Worm (Caenorhabditis elegans): ENCODE data around the gene pigx-1.

The pigx-1 gene

ce11 chrX:1124146-1124545, 27.3 kb upstream of the pigx-1 start, which contains the start of gene C05D9.9:
Gene C05D9.9, minus strand, starts transcription at chrX:1124246.
- TF ChIP-seq pat-9 (tag; optimal IDR thresholded peaks at IDR 0.05) (no peak), nhr-11 (tag; optimal IDR thresholded peaks at IDR 0.05) (no peak), C38D4.7 (GFP tag; optimal IDR thresholded peaks at IDR 0.05) (no peak), nhr-232 (tag; optimal IDR thresholded peaks at IDR 0.05) (no peak), C08G9.2 (tag; optimal IDR thresholded peaks at IDR 0.05) (no peak), rnt-1 (tag; optimal IDR thresholded peaks at IDR 0.05) (no peak)

ce11 chrX:1123471-1123870, 26.7 kb upstream of the pigx-1 start:
- TF ChIP-seq ceh-22 (tag; optimal IDR thresholded peaks at IDR 0.05) (no peak), ttx-3 (tag; optimal IDR thresholded peaks at IDR 0.05) (no peak), ref-2 (tag; optimal IDR thresholded peaks at IDR 0.05) (no peak), T23F11.4 (GFP tag; optimal IDR thresholded peaks at IDR 0.05) (no peak), hlh-30 (tag; optimal IDR thresholded peaks at IDR 0.05; ENCODE audit: insufficient read depth) (no peak), ceh-45 (GFP tag; IDR thresholded peaks at IDR 0.05) (no peak), ets-4 (tag; optimal IDR thresholded peaks at IDR 0.05) (no peak), fkh-6 (tag; optimal IDR thresholded peaks at IDR 0.05) (no peak), C08G9.2 (tag; optimal IDR thresholded peaks at IDR 0.05) (no peak), hlh-8 (tag; optimal IDR thresholded peaks at IDR 0.05) (no peak), tbx-2 (tag; optimal IDR thresholded peaks at IDR 0.05) (no peak), unc-42 (tag; optimal IDR thresholded peaks at IDR 0.05) (no peak), hlh-13 (GFP tag; optimal IDR thresholded peaks at IDR 0.05) (no peak), npax-4 (tag; optimal IDR thresholded peaks at IDR 0.05) (no peak), pha-2 (tag; optimal IDR thresholded peaks at IDR 0.05) (no peak), unc-86 (tag; optimal IDR thresholded peaks at IDR 0.05) (no peak), Y22D7AL.16 (tag; optimal IDR thresholded peaks at IDR 0.05) (no peak), zip-5 (tag; optimal IDR thresholded peaks at IDR 0.05) (no peak)

- TF ChIP-seq ceh-18 (tag; optimal IDR thresholded peaks at IDR 0.05) (peak; percentile 12), lim-6 (tag; optimal IDR thresholded peaks at IDR 0.05) (no peak), unc-55 (GFP tag; optimal IDR thresholded peaks at IDR 0.05) (peak; percentile 25)
Observed at ce11 chrX:1122198-1122597, 25.4 kb upstream of the pigx-1 start.

ce11 chrX:1121575-1121974, 24.8 kb upstream of the pigx-1 start:
- TF ChIP-seq T23F11.4 (GFP tag; optimal IDR thresholded peaks at IDR 0.05) (no peak), dmd-4 (tag; optimal IDR thresholded peaks at IDR 0.05; ENCODE audit: borderline replicate concordance) (no peak), pros-1 (tag; optimal IDR thresholded peaks at IDR 0.05) (no peak), ceh-2 (tag; optimal IDR thresholded peaks at IDR 0.05) (no peak), ceh-19 (GFP tag; optimal IDR thresholded peaks at IDR 0.05) (no peak), unc-42 (tag; optimal IDR thresholded peaks at IDR 0.05) (no peak), unc-86 (tag; optimal IDR thresholded peaks at IDR 0.05) (no peak), npax-4 (tag; optimal IDR thresholded peaks at IDR 0.05) (no peak), ceh-6 (GFP tag; optimal IDR thresholded peaks at IDR 0.05) (no peak), nhr-232 (tag; optimal IDR thresholded peaks at IDR 0.05) (no peak), rnt-1 (tag; optimal IDR thresholded peaks at IDR 0.05) (no peak), ceh-24 (tag; optimal IDR thresholded peaks at IDR 0.05) (no peak), odd-2 (tag; optimal IDR thresholded peaks at IDR 0.05) (no peak), nfya-1 (tag; optimal IDR thresholded peaks at IDR 0.05) (no peak), madf-2 (tag; optimal IDR thresholded peaks at IDR 0.05) (no peak), elt-4 (tag; optimal IDR thresholded peaks at IDR 0.05) (no peak), tbx-7 (tag; optimal IDR thresholded peaks at IDR 0.05) (no peak)

ce11 chrX:1120326-1120725, 23.5 kb upstream of the pigx-1 start:
- TF ChIP-seq C08G9.2 (tag; optimal IDR thresholded peaks at IDR 0.05) (peak; percentile 19), K09A11.1 (tag; optimal IDR thresholded peaks at IDR 0.05; ENCODE audit: insufficient read depth) (no peak), ttx-3 (tag; optimal IDR thresholded peaks at IDR 0.05) (no peak), K02D7.2 (tag; optimal IDR thresholded peaks at IDR 0.05) (no peak), Y22D7AL.16 (tag; optimal IDR thresholded peaks at IDR 0.05) (no peak), che-1 (tag; optimal IDR thresholded peaks at IDR 0.05) (no peak), hlh-8 (tag; optimal IDR thresholded peaks at IDR 0.05) (no peak), hlh-13 (GFP tag; optimal IDR thresholded peaks at IDR 0.05) (no peak), dve-1 (tag; optimal IDR thresholded peaks at IDR 0.05) (no peak), zip-5 (tag; optimal IDR thresholded peaks at IDR 0.05) (no peak), pqm-1 (tag; optimal IDR thresholded peaks at IDR 0.05) (no peak), ceh-9 (tag; optimal IDR thresholded peaks at IDR 0.05) (no peak), sox-2 (GFP tag; IDR thresholded peaks at IDR 0.05) (no peak), tbx-2 (tag; optimal IDR thresholded peaks at IDR 0.05) (peak; percentile 74), pha-4 (tag; optimal IDR thresholded peaks at IDR 0.05) (no peak), mec-3 (tag; optimal IDR thresholded peaks at IDR 0.05; ENCODE audit: borderline replicate concordance) (peak; percentile 25)
